Worm (Caenorhabditis elegans): ENCODE measurements around the gene T10G3.2.

The T10G3.2 gene

ce11 chrV:13489830-13490229 lies 10.2 kb upstream of the T10G3.2 start, which contains the start of gene T10G3.3:
Gene T10G3.3 (minus strand): TSS chrV:13490199.
- TF ChIP-seq dmd-4 (tag; optimal IDR thresholded peaks at IDR 0.05; ENCODE audit: borderline replicate concordance) (no peak), sox-2 (GFP tag; IDR thresholded peaks at IDR 0.05) (no peak), C08G9.2 (tag; optimal IDR thresholded peaks at IDR 0.05) (no peak), nfya-1 (tag; optimal IDR thresholded peaks at IDR 0.05) (no peak), hlh-6 (tag; optimal IDR thresholded peaks at IDR 0.05) (no peak), syd-9 (tag; optimal IDR thresholded peaks at IDR 0.05) (no peak), fkh-10 (GFP tag; optimal IDR thresholded peaks at IDR 0.05) (no peak), gmeb-2 (tag; optimal IDR thresholded peaks at IDR 0.05) (no peak), ama-1 (optimal IDR thresholded peaks at IDR 0.05) (no peak), ceh-34 (tag; optimal IDR thresholded peaks at IDR 0.05) (no peak), nhr-232 (tag; optimal IDR thresholded peaks at IDR 0.05) (no peak), odd-2 (tag; optimal IDR thresholded peaks at IDR 0.05) (no peak)

DNA sequence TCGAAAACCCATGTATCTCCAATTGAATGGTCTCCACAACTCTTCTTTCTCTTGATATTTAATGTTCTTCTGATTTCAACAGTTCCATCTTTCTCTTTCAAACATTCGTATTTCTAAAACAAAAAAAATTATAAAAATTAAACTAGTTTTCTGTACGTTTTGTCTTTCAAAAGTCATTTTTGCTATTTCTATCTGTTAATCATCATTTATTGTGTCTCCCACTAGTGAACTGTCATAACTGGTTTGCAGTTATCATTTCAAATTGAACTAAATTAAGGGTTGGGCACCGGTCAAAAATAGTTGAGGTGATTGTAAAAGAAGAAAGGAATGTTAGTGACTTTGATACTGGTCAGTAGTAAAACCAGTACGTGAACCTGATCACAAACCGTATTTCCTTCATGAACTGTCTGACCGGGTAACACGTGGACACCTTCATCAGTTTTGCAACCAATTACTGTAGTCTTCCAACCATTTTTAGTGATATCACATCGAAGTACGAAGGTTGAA lies 8.7 kb upstream of the T10G3.2 start:
- no peak for TF ChIP-seq sox-2 (GFP tag; IDR thresholded peaks at IDR 0.05)
- TF ChIP-seq ahr-1 (tag; optimal IDR thresholded peaks at IDR 0.05), result no peak
- no peak for TF ChIP-seq ztf-16 (tag; optimal IDR thresholded peaks at IDR 0.05)
- no peak for TF ChIP-seq pax-1 (tag; optimal IDR thresholded peaks at IDR 0.05)
- TF ChIP-seq elt-2 (tag; optimal IDR thresholded peaks at IDR 0.05), result no peak
- TF ChIP-seq che-1 (tag; optimal IDR thresholded peaks at IDR 0.05), result no peak
- TF ChIP-seq ceh-30 (tag; optimal IDR thresholded peaks at IDR 0.05), result no peak
- no peak for TF ChIP-seq C38D4.7 (GFP tag; optimal IDR thresholded peaks at IDR 0.05)
- TF ChIP-seq ceh-34 (tag; optimal IDR thresholded peaks at IDR 0.05), result no peak
- TF ChIP-seq hlh-13 (GFP tag; optimal IDR thresholded peaks at IDR 0.05), result no peak
- no peak for TF ChIP-seq mec-3 (tag; optimal IDR thresholded peaks at IDR 0.05; ENCODE audit: borderline replicate concordance)

ce11 chrV:13485732-13486131 lies 6.1 kb upstream of the T10G3.2 start:
- no peak for TF ChIP-seq rnt-1 (tag; optimal IDR thresholded peaks at IDR 0.05)
- no peak for TF ChIP-seq ceh-18 (tag; optimal IDR thresholded peaks at IDR 0.05)
- TF ChIP-seq ceh-19 (GFP tag; optimal IDR thresholded peaks at IDR 0.05), result no peak
- no peak for TF ChIP-seq unc-3 (GFP tag; conservative IDR thresholded peaks at IDR 0.05)
- TF ChIP-seq unc-3 (tag; optimal IDR thresholded peaks at IDR 0.05), result no peak
- TF ChIP-seq elt-4 (tag; optimal IDR thresholded peaks at IDR 0.05), result no peak
- TF ChIP-seq ceh-2 (tag; optimal IDR thresholded peaks at IDR 0.05), result no peak
- no peak for TF ChIP-seq hlh-30 (tag; optimal IDR thresholded peaks at IDR 0.05; ENCODE audit: insufficient read depth)
- TF ChIP-seq ceh-45 (GFP tag; IDR thresholded peaks at IDR 0.05), result no peak
- no peak for TF ChIP-seq C08G9.2 (tag; optimal IDR thresholded peaks at IDR 0.05)
- TF ChIP-seq Y22D7AL.16 (tag; optimal IDR thresholded peaks at IDR 0.05), result no peak
- no peak for TF ChIP-seq hlh-15 (tag; optimal IDR thresholded peaks at IDR 0.05)
- TF ChIP-seq madf-2 (tag; optimal IDR thresholded peaks at IDR 0.05), result no peak
- no peak for TF ChIP-seq gmeb-2 (tag; optimal IDR thresholded peaks at IDR 0.05)
- TF ChIP-seq nhr-232 (tag; optimal IDR thresholded peaks at IDR 0.05), result no peak
- no peak for TF ChIP-seq fkh-6 (tag; optimal IDR thresholded peaks at IDR 0.05)
- TF ChIP-seq ttx-3 (tag; optimal IDR thresholded peaks at IDR 0.05), result no peak

- TF ChIP-seq fkh-10 (GFP tag; optimal IDR thresholded peaks at IDR 0.05) (no peak), tbx-7 (tag; optimal IDR thresholded peaks at IDR 0.05) (no peak), ceh-48 (tag; optimal IDR thresholded peaks at IDR 0.05) (no peak), dmd-4 (tag; optimal IDR thresholded peaks at IDR 0.05; ENCODE audit: borderline replicate concordance) (no peak), hlh-15 (tag; optimal IDR thresholded peaks at IDR 0.05) (no peak), rnt-1 (tag; optimal IDR thresholded peaks at IDR 0.05) (no peak), sox-2 (GFP tag; IDR thresholded peaks at IDR 0.05) (no peak), ceh-45 (GFP tag; IDR thresholded peaks at IDR 0.05) (no peak), ahr-1 (tag; optimal IDR thresholded peaks at IDR 0.05) (no peak), K09A11.1 (tag; optimal IDR thresholded peaks at IDR 0.05; ENCODE audit: insufficient read depth) (no peak), pha-4 (tag; optimal IDR thresholded peaks at IDR 0.05) (no peak), ztf-16 (tag; optimal IDR thresholded peaks at IDR 0.05) (no peak), unc-55 (GFP tag; optimal IDR thresholded peaks at IDR 0.05) (no peak), K02D7.2 (tag; optimal IDR thresholded peaks at IDR 0.05) (no peak), zip-5 (tag; optimal IDR thresholded peaks at IDR 0.05) (no peak), odd-2 (tag; optimal IDR thresholded peaks at IDR 0.05) (no peak), pat-9 (tag; optimal IDR thresholded peaks at IDR 0.05) (no peak), ceh-9 (tag; optimal IDR thresholded peaks at IDR 0.05) (no peak), ceh-18 (tag; optimal IDR thresholded peaks at IDR 0.05) (no peak), hlh-8 (tag; optimal IDR thresholded peaks at IDR 0.05) (no peak)
These were observed 4.7 kb upstream of the T10G3.2 start, which contains the start of gene T10G3.4 for ce11 chrV:13484339-13484738. Gene T10G3.4 (minus strand): TSS chrV:13484439.

Data from whole organism, late embryonic.